Worm (Caenorhabditis elegans): ENCODE results near the gene T01H10.11.

Gene T01H10.11

DNA sequence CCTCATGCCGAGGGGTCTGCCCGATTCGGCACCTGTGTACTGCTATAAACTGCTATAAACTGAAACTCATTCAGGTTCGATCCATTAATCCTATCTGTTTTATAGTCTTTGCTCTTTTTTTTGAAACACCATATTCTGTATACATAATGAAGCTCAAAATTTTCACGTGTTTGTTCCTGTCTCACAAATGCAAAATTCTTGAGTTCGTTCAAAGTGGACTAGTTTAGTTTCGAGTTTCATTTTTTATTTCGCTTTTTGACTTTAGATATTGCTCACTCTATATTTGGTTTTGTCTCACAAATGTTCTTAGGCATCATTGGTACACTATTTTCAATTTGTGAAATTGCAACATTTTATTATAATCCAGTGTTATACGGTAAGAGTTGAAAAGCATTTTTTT is 2.0 kb upstream of the T01H10.11 start, which contains the start of gene lgc-17:
TSS of gene lgc-17 (plus strand) at position 301 of the 400 bp plus-strand sequence.
- TF ChIP-seq tbx-2 (tag; optimal IDR thresholded peaks at IDR 0.05) (no peak), sea-2 (GFP tag; optimal IDR thresholded peaks at IDR 0.05) (no peak), elt-1 (tag; optimal IDR thresholded peaks at IDR 0.05) (no peak), jun-1 (tag; optimal IDR thresholded peaks at IDR 0.05) (no peak), fkh-10 (GFP tag; optimal IDR thresholded peaks at IDR 0.05) (no peak), mdl-1 (tag; optimal IDR thresholded peaks at IDR 0.05) (no peak), nhr-77 (tag; optimal IDR thresholded peaks at IDR 0.05) (no peak), nfya-1 (tag; optimal IDR thresholded peaks at IDR 0.05; ENCODE audit: insufficient read depth) (no peak), daf-12 (tag; optimal IDR thresholded peaks at IDR 0.05) (no peak), nhr-28 (tag; optimal IDR thresholded peaks at IDR 0.05) (no peak)

- TF ChIP-seq zag-1 (tag; optimal IDR thresholded peaks at IDR 0.05) (no peak), nfya-1 (tag; optimal IDR thresholded peaks at IDR 0.05; ENCODE audit: insufficient read depth) (no peak), snpc-4 (tag; optimal IDR thresholded peaks at IDR 0.05) (no peak), eor-1 (tag; optimal IDR thresholded peaks at IDR 0.05) (no peak), tbx-2 (tag; optimal IDR thresholded peaks at IDR 0.05) (no peak), unc-39 (tag; optimal IDR thresholded peaks at IDR 0.05) (no peak), egl-27 (tag; optimal IDR thresholded peaks at IDR 0.05) (no peak), jun-1 (tag; optimal IDR thresholded peaks at IDR 0.05) (no peak), nhr-12 (tag; optimal IDR thresholded peaks at IDR 0.05) (no peak), nhr-67 (tag; optimal IDR thresholded peaks at IDR 0.05) (no peak), nhr-28 (tag; optimal IDR thresholded peaks at IDR 0.05) (no peak), nhr-23 (tag; optimal IDR thresholded peaks at IDR 0.05) (no peak), fos-1 (tag; optimal IDR thresholded peaks at IDR 0.05) (no peak), elt-1 (tag; optimal IDR thresholded peaks at IDR 0.05) (no peak), lsy-12 (tag; optimal IDR thresholded peaks at IDR 0.05) (no peak), sea-2 (GFP tag; optimal IDR thresholded peaks at IDR 0.05) (no peak), mdl-1 (tag; optimal IDR thresholded peaks at IDR 0.05) (no peak)
Measured at ce11 chrX:12125308-12125707, 2.1 kb downstream of the T01H10.11 start, which contains the start of gene lgc-18. lgc-18 (plus strand) TSS chrX:12125608.

ce11 chrX:12141051-12141450 is 17.8 kb downstream of the T01H10.11 start, which contains the start of gene lyst-1:
lyst-1 (minus strand) TSS chrX:12141151.
- TF ChIP-seq unc-39 (tag; optimal IDR thresholded peaks at IDR 0.05) (no peak), hmg-11 (tag; optimal IDR thresholded peaks at IDR 0.05) (no peak), R02D3.7 (tag; optimal IDR thresholded peaks at IDR 0.05) (no peak), nhr-12 (tag; optimal IDR thresholded peaks at IDR 0.05) (no peak), nhr-76 (tag; optimal IDR thresholded peaks at IDR 0.05) (no peak), snpc-4 (tag; optimal IDR thresholded peaks at IDR 0.05) (no peak), ztf-4 (tag; optimal IDR thresholded peaks at IDR 0.05) (no peak), ZK546.5 (tag; optimal IDR thresholded peaks at IDR 0.05) (no peak), nfya-1 (tag; optimal IDR thresholded peaks at IDR 0.05; ENCODE audit: insufficient read depth) (no peak), jun-1 (tag; optimal IDR thresholded peaks at IDR 0.05) (no peak)

DNA sequence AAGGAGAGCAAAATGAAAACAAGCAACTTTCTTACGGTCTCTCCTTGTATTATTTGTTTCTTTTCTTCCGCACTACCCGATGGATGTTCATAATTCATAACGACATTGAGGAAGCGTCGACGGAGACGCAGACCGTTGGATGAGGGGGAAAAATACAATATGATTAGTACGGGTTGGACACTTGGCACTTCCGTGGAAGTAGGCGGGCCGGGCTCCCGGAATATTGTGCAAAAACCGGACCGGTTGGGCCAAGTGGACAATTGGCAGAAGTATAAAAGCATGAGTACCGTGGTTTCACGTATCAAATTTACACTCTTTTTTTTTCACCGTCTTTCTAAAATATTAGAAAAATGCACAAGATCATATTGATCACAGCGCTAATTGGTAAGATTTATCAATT is 19.3 kb downstream of the T01H10.11 start, which contains the start of gene M153.3:
TSS of gene M153.3 (plus strand) at position 301 of the 400 bp plus-strand sequence.
- TF ChIP-seq nhr-12 (tag; optimal IDR thresholded peaks at IDR 0.05) (no peak), snpc-4 (tag; optimal IDR thresholded peaks at IDR 0.05) (no peak), elt-2 (tag; optimal IDR thresholded peaks at IDR 0.05) (no peak), pqm-1 (tag; optimal IDR thresholded peaks at IDR 0.05) (no peak), ZK546.5 (tag; optimal IDR thresholded peaks at IDR 0.05) (no peak), nhr-76 (tag; optimal IDR thresholded peaks at IDR 0.05) (no peak), ceh-28 (tag; optimal IDR thresholded peaks at IDR 0.05) (no peak), elt-3 (tag; optimal IDR thresholded peaks at IDR 0.05) (no peak), aly-2 (tag; optimal IDR thresholded peaks at IDR 0.05) (no peak), ceh-9 (tag; optimal IDR thresholded peaks at IDR 0.05) (no peak), egl-27 (tag; optimal IDR thresholded peaks at IDR 0.05) (no peak), fos-1 (tag; optimal IDR thresholded peaks at IDR 0.05) (no peak)

DNA sequence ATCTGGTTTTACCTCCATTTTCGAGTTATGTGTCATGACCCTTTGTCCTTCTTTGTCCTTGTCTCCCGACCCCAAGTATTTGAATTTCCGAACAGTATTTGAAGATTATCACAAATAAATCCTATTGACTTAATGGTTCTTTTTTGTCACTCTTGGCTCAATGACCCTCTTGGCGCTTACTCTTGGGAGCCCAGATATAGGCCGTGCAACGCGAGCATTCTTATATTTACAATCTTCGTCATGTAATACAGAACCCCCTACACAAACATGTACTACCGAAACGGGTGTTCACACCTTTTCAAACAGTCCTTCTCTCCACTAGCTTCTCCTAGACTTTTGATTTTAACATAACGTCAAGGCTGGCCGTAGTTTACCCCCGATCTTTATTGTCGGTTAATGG is 20.4 kb downstream of the T01H10.11 start, which contains the start of gene M153.5:
TSS of gene M153.5 (plus strand) at position 301 of the 400 bp plus-strand sequence.
- TF ChIP-seq pha-4 (tag; optimal IDR thresholded peaks at IDR 0.05) (no peak), snpc-4 (tag; optimal IDR thresholded peaks at IDR 0.05) (no peak)
